Fruit fly (Drosophila melanogaster) whole organism, embryonic: ENCODE data around the gene iav.

Source experiments
- Adf1 ChIP-seq: fragments of 200-800 bp; sonication (Bioruptor generic); IDR thresholded peaks from 2 replicates; pipeline ENCODE4 v1.3.6; 2022; ENCODE audit warnings: missing biosample characterization, missing genetic modification characterization
- CG10565 ChIP-seq: fragments of 200-800 bp; sonication (Bioruptor generic); optimal IDR thresholded peaks from 3 replicates; lab custom pipeline; 2016; ENCODE audit warnings: missing biosample characterization, mild to moderate bottlenecking, missing genetic modification characterization
- CG11560 ChIP-seq: fragments of 200-800 bp; sonication (Bioruptor generic); IDR thresholded peaks from 3 replicates; pipeline ENCODE4 v1.3.6; 2022; ENCODE audit warnings: missing biosample characterization, missing genetic modification characterization
- CG16813 ChIP-seq: fragments of 200-800 bp; sonication (Bioruptor generic); IDR thresholded peaks from 3 replicates; pipeline ENCODE4 v1.3.6; 2022; ENCODE audit warnings: missing biosample characterization, missing genetic modification characterization; ENCODE audit not compliant: partially characterized antibody
- CG18599 ChIP-seq: fragments of 200-800 bp; sonication (Bioruptor generic); optimal IDR thresholded peaks from 3 replicates; lab custom pipeline; 2017; ENCODE audit warnings: missing biosample characterization, missing genetic modification characterization, mild to moderate bottlenecking, moderate library complexity, missing genetic modification reagents
- CG2116 ChIP-seq: fragments of 200-800 bp; sonication (Bioruptor generic); optimal IDR thresholded peaks from 3 replicates; lab custom pipeline; 2018; ENCODE audit warnings: missing biosample characterization, mild to moderate bottlenecking, missing genetic modification characterization
- CG2199 ChIP-seq: fragments of 200-800 bp; sonication (Bioruptor generic); IDR thresholded peaks from 3 replicates; pipeline ENCODE4 v1.3.6; 2022; ENCODE audit warnings: missing biosample characterization, missing genetic modification characterization
- CG2889 ChIP-seq: fragments of 200-800 bp; sonication (Bioruptor generic); IDR thresholded peaks from 3 replicates; pipeline ENCODE4 v1.3.6; 2022; ENCODE audit warnings: missing biosample characterization, missing genetic modification characterization
- CG5245 ChIP-seq: fragments of 200-800 bp; sonication (Bioruptor generic); optimal IDR thresholded peaks from 3 replicates; lab custom pipeline; 2016; ENCODE audit warnings: missing biosample characterization, missing genetic modification characterization
- CG7357 ChIP-seq: fragments of 200-800 bp; sonication (Bioruptor generic); IDR thresholded peaks from 3 replicates; pipeline ENCODE4 v1.3.6; 2022; ENCODE audit warnings: missing biosample characterization, missing genetic modification characterization
- CG8089 ChIP-seq: fragments of 200-800 bp; sonication (Bioruptor generic); optimal IDR thresholded peaks from 3 replicates; lab custom pipeline; 2016; ENCODE audit warnings: missing biosample characterization, missing genetic modification characterization
- CoRest ChIP-seq: fragments of 200-800 bp; sonication (Bioruptor generic); optimal IDR thresholded peaks from 3 replicates; lab custom pipeline; 2018; ENCODE audit warnings: missing biosample characterization, mild to moderate bottlenecking, missing genetic modification characterization, moderate library complexity
- ERR ChIP-seq: fragments of 200-800 bp; sonication (Bioruptor generic); optimal IDR thresholded peaks from 2 replicates; lab custom pipeline; 2016; ENCODE audit warnings: missing biosample characterization, missing genetic modification characterization
- HHEX ChIP-seq: fragments of 200-800 bp; sonication (Bioruptor generic); optimal IDR thresholded peaks from 3 replicates; lab custom pipeline; 2017; ENCODE audit warnings: missing biosample characterization, mild to moderate bottlenecking, missing genetic modification characterization, missing genetic modification reagents
- Kr ChIP-seq: fragments of 200-800 bp; sonication (Bioruptor generic); optimal IDR thresholded peaks from 2 replicates; lab custom pipeline; 2017; ENCODE audit warnings: missing biosample characterization, mild to moderate bottlenecking, missing genetic modification characterization
- Lhr ChIP-seq: fragments of 200-800 bp; sonication (Bioruptor generic); optimal IDR thresholded peaks from 3 replicates; lab custom pipeline; 2017; ENCODE audit warnings: mild to moderate bottlenecking, missing biosample characterization, missing genetic modification reagents, missing genetic modification characterization
- MESR4 ChIP-seq: fragments of 200-800 bp; sonication (Bioruptor generic); optimal IDR thresholded peaks from 2 replicates; lab custom pipeline; 2018; ENCODE audit warnings: missing biosample characterization, mild to moderate bottlenecking, missing genetic modification characterization, moderate library complexity
- Nf-YB ChIP-seq: fragments of 200-800 bp; sonication (Bioruptor generic); optimal IDR thresholded peaks from 3 replicates; lab custom pipeline; 2019; ENCODE audit warnings: missing biosample characterization, mild to moderate bottlenecking, missing genetic modification characterization, moderate library complexity
- Poxn ChIP-seq: fragments of 200-800 bp; sonication (Bioruptor generic); IDR thresholded peaks from 2 replicates; pipeline ENCODE4 v1.3.6; 2022; ENCODE audit warnings: missing biosample characterization, missing genetic modification characterization
- Scr ChIP-seq: fragments of 200-800 bp; sonication (Bioruptor generic); IDR thresholded peaks from 2 replicates; pipeline ENCODE4 v1.3.6; 2022; ENCODE audit warnings: missing biosample characterization, missing genetic modification characterization; ENCODE audit not compliant: partially characterized antibody
- Side ChIP-seq: fragments of 200-800 bp; sonication (Bioruptor generic); optimal IDR thresholded peaks from 2 replicates; lab custom pipeline; 2016; ENCODE audit warnings: missing biosample characterization, missing genetic modification characterization
- Trl ChIP-seq, 3 experiments: fragments of >200 bp in 2 of 3; fragments of 200-800 bp in 1 of 3; sonication (Bioruptor generic) in 1 of 3; optimal IDR thresholded peaks; 2 replicates in 1 of 3; 3 replicates in 2 of 3; lab custom pipeline; 2016 to 2017; ENCODE audit warnings: missing biosample characterization in 1 of 3, missing genetic modification characterization in 1 of 3
- Xbp1 ChIP-seq: fragments of 200-800 bp; sonication (Bioruptor generic); optimal IDR thresholded peaks from 3 replicates; lab custom pipeline; 2016; ENCODE audit warnings: missing biosample characterization, mild to moderate bottlenecking, missing genetic modification characterization
- Xrp1 ChIP-seq: fragments of 200-800 bp; sonication (Bioruptor generic); IDR thresholded peaks from 2 replicates; pipeline ENCODE4 v1.3.6; 2022; ENCODE audit warnings: missing biosample characterization, missing genetic modification characterization
- br ChIP-seq: fragments of >200 bp; optimal IDR thresholded peaks from 2 replicates; lab custom pipeline; 2017
- bsh ChIP-seq, 2 experiments: fragments of 200-800 bp; sonication (Bioruptor generic); optimal IDR thresholded peaks; 2 replicates each; lab custom pipeline; 2017 to 2018; ENCODE audit warnings: mild to moderate bottlenecking in 2 of 2, missing biosample characterization in 2 of 2, missing genetic modification characterization in 2 of 2, moderate library complexity in 1 of 2
- cas ChIP-seq: fragments of 200-800 bp; sonication (Bioruptor generic); IDR thresholded peaks from 2 replicates; pipeline ENCODE4 v1.3.6; 2022; ENCODE audit warnings: missing biosample characterization, missing genetic modification characterization
- caup ChIP-seq: fragments of 200-800 bp; sonication (Bioruptor generic); optimal IDR thresholded peaks from 3 replicates; lab custom pipeline; 2017; ENCODE audit warnings: missing biosample characterization, mild to moderate bottlenecking, missing genetic modification characterization, moderate library complexity; ENCODE audit not compliant: severe bottlenecking
- corto ChIP-seq: fragments of 200-800 bp; sonication (Bioruptor generic); optimal IDR thresholded peaks from 2 replicates; lab custom pipeline; 2016; ENCODE audit warnings: missing biosample characterization, mild to moderate bottlenecking, missing genetic modification characterization, moderate library complexity
- emc ChIP-seq: fragments of 200-800 bp; sonication (Bioruptor generic); optimal IDR thresholded peaks from 2 replicates; lab custom pipeline; 2016; ENCODE audit warnings: missing biosample characterization, missing genetic modification characterization
- ftz-f1 ChIP-seq: fragments of 200-800 bp; sonication (Bioruptor generic); optimal IDR thresholded peaks from 2 replicates; lab custom pipeline; 2016; ENCODE audit warnings: missing biosample characterization, missing genetic modification characterization
- hbn ChIP-seq: fragments of 200-800 bp; sonication (Bioruptor generic); IDR thresholded peaks from 2 replicates; pipeline ENCODE4 v1.3.6; 2022; ENCODE audit warnings: missing biosample characterization, missing genetic modification characterization; ENCODE audit not compliant: partially characterized antibody
- ind ChIP-seq: fragments of 200-800 bp; sonication (Bioruptor generic); optimal IDR thresholded peaks from 3 replicates; lab custom pipeline; 2016; ENCODE audit warnings: missing biosample characterization, missing genetic modification characterization
- kay ChIP-seq: fragments of 200-800 bp; sonication (Bioruptor generic); optimal IDR thresholded peaks from 2 replicates; lab custom pipeline; 2016; ENCODE audit warnings: missing biosample characterization, missing genetic modification characterization
- kni ChIP-seq: fragments of 200-800 bp; sonication (Bioruptor generic); optimal IDR thresholded peaks from 3 replicates; lab custom pipeline; 2017; ENCODE audit warnings: mild to moderate bottlenecking, missing biosample characterization, missing genetic modification reagents, missing genetic modification characterization
- knrl ChIP-seq: fragments of 200-800 bp; sonication (Bioruptor generic); IDR thresholded peaks from 3 replicates; pipeline ENCODE4 v1.3.6; 2022; ENCODE audit warnings: missing biosample characterization, missing genetic modification characterization; ENCODE audit not compliant: partially characterized antibody
- lmd ChIP-seq: fragments of 200-800 bp; sonication (Bioruptor generic); IDR thresholded peaks from 2 replicates; pipeline ENCODE4 v1.3.6; 2022; ENCODE audit warnings: missing biosample characterization, missing genetic modification characterization
- luna ChIP-seq: fragments of 200-800 bp; sonication (Bioruptor generic); optimal IDR thresholded peaks from 2 replicates; lab custom pipeline; 2016; ENCODE audit warnings: missing biosample characterization, missing genetic modification characterization
- mirr ChIP-seq: fragments of 200-800 bp; sonication (Bioruptor generic); optimal IDR thresholded peaks from 3 replicates; lab custom pipeline; 2018; ENCODE audit warnings: missing biosample characterization, mild to moderate bottlenecking, missing genetic modification characterization
- ranshi ChIP-seq: fragments of 200-800 bp; sonication (Bioruptor generic); IDR thresholded peaks from 2 replicates; pipeline ENCODE4 v1.3.6; 2022; ENCODE audit warnings: missing biosample characterization, missing genetic modification characterization
- sc ChIP-seq, 3 experiments: fragments of >200 bp in 2 of 3; fragments of 200-800 bp in 1 of 3; sonication (Bioruptor generic) in 1 of 3; optimal IDR thresholded peaks; 2 replicates in 2 of 3; 3 replicates in 1 of 3; lab custom pipeline; 2017; ENCODE audit warnings: mild to moderate bottlenecking in 1 of 3, missing biosample characterization in 1 of 3, missing genetic modification characterization in 1 of 3, missing genetic modification reagents in 1 of 3
- sens-2 ChIP-seq: fragments of 200-800 bp; sonication (Bioruptor generic); IDR thresholded peaks from 2 replicates; pipeline ENCODE4 v1.3.6; 2022; ENCODE audit warnings: missing biosample characterization, missing genetic modification characterization
- slbo ChIP-seq: fragments of 200-800 bp; sonication (Bioruptor generic); IDR thresholded peaks from 2 replicates; pipeline ENCODE4 v1.3.6; 2022; ENCODE audit warnings: missing biosample characterization, missing genetic modification characterization
- sna ChIP-seq: fragments of 200-800 bp; sonication (Bioruptor generic); IDR thresholded peaks from 2 replicates; pipeline ENCODE4 v1.3.6; 2022; ENCODE audit warnings: missing biosample characterization, missing genetic modification characterization; ENCODE audit not compliant: partially characterized antibody
- so ChIP-seq: fragments of 200-800 bp; sonication (Bioruptor generic); IDR thresholded peaks from 3 replicates; pipeline ENCODE4 v1.3.6; 2022; ENCODE audit warnings: missing biosample characterization, missing genetic modification characterization
- sqz ChIP-seq: fragments of 200-800 bp; sonication (Bioruptor generic); optimal IDR thresholded peaks from 3 replicates; lab custom pipeline; 2018; ENCODE audit warnings: missing biosample characterization, mild to moderate bottlenecking, missing genetic modification characterization
- ssp ChIP-seq: fragments of 200-800 bp; sonication (Bioruptor generic); IDR thresholded peaks from 2 replicates; pipeline ENCODE4 v1.3.6; 2022; ENCODE audit warnings: missing biosample characterization, missing genetic modification characterization
- trh ChIP-seq: fragments of 200-800 bp; sonication (Bioruptor generic); optimal IDR thresholded peaks from 2 replicates; lab custom pipeline; 2016; ENCODE audit warnings: missing biosample characterization, missing genetic modification characterization
- wor ChIP-seq: fragments of 200-800 bp; sonication (Bioruptor generic); IDR thresholded peaks from 2 replicates; pipeline ENCODE4 v1.3.6; 2022; ENCODE audit warnings: missing biosample characterization, missing genetic modification characterization

iav gene

dm6 chrX:6863289-6863938, 49.6 kb downstream of the iav start, which contains the start of gene CG43736 (continued):
- TF ChIP-seq CG2199 (GFP tag; lab: Robert Waterston, UW) (no peak), Adf1 (GFP tag; lab: Robert Waterston, UW) (no peak), CG7357 (GFP tag; lab: Robert Waterston, UW) (peak; percentile 78), emc (GFP tag; lab: Kevin White, UChicago) (peak; percentile 87), cas (peak; percentile 69), Scr (GFP tag; lab: Robert Waterston, UW) (no peak), CG8089 (GFP tag; lab: Kevin White, UChicago) (peak; percentile 90), Poxn (GFP tag; lab: Robert Waterston, UW) (peak; percentile 75), hbn (GFP tag; lab: Robert Waterston, UW) (no peak), slbo (peak; percentile 91), CoRest (tag; lab: Kevin White, UChicago) (peak; percentile 99), Lhr (peak; percentile 84), trh (peak; percentile 86), CG16813 (no peak), lmd (peak; percentile 95), Xbp1 (GFP tag; lab: Kevin White, UChicago) (peak; percentile 95), Nf-YB (peak; percentile 84), ERR (GFP tag; lab: Kevin White, UChicago) (peak; percentile 75), knrl (GFP tag; lab: Robert Waterston, UW) (no peak), CG10565 (GFP tag; lab: Kevin White, UChicago) (peak; percentile 68), CG11560 (tag; lab: Robert Waterston, UW) (peak; percentile 74), so (peak; percentile 84), ssp (GFP tag; lab: Robert Waterston, UW) (peak; percentile 69), CG18599 (peak; percentile 98), sna (GFP tag; lab: Robert Waterston, UW) (no peak), sqz (GFP tag; lab: Kevin White, UChicago) (peak; percentile 59), caup (GFP tag; lab: Kevin White, UChicago) (peak; percentile 93), CG5245 (GFP tag; lab: Kevin White, UChicago) (peak; percentile 85), sens-2 (GFP tag; lab: Robert Waterston, UW) (peak; percentile 59; the same call in 1 of the 2 replicates), kay (GFP tag; lab: Kevin White, UChicago) (peak; percentile 81), MESR4 (GFP tag; lab: Kevin White, UChicago) (peak; percentile 43), CG2889 (GFP tag; lab: Robert Waterston, UW) (peak; percentile 69), bsh (GFP tag; optimal IDR thresholded peaks at IDR 0.05; lab: Kevin White, UChicago) (peak; percentile 92 to 96), br (lab: Kevin White, UChicago) (no peak), wor (GFP tag; lab: Robert Waterston, UW) (peak; percentile 88), kni (GFP tag; lab: Kevin White, UChicago) (peak; percentile 71), Trl (optimal IDR thresholded peaks at IDR 0.05; lab: Kevin White, UChicago) (no peak), Trl (GFP tag; optimal IDR thresholded peaks at IDR 0.05; lab: Kevin White, UChicago) (peak; percentile 92), HHEX (GFP tag; lab: Kevin White, UChicago) (peak; percentile 96), CG2116 (GFP tag; lab: Kevin White, UChicago) (peak; percentile 69), ftz-f1 (GFP tag; lab: Kevin White, UChicago) (peak; percentile 20), sc (optimal IDR thresholded peaks at IDR 0.05; lab: Kevin White, UChicago) (no peak), sc (GFP tag; optimal IDR thresholded peaks at IDR 0.05; lab: Kevin White, UChicago) (peak; percentile 88), ind (GFP tag; lab: Kevin White, UChicago) (peak; percentile 97), ranshi (peak; percentile 78; the same call in 1 of the 2 replicates), Xrp1 (GFP tag; lab: Robert Waterston, UW) (peak; percentile 91), luna (GFP tag; lab: Kevin White, UChicago) (peak; percentile 83), mirr (peak; percentile 82), Kr (GFP tag; lab: Kevin White, UChicago) (no peak), corto (peak; percentile 55), Side (GFP tag; lab: Kevin White, UChicago) (peak; percentile 91)
